Worm (Caenorhabditis elegans) whole organism, midembryonic: Measurements from ENCODE around the gene rme-1.

Experiments
- cog-1 ChIP-seq: sonication (generic microtip); optimal IDR thresholded peaks from 2 replicates; lab custom pipeline; 2016; ENCODE audit warnings: missing genetic modification characterization, missing compliant biosample characterization
- flt-1 ChIP-seq: fragments of 200-800 bp; sonication (Bioruptor generic); IDR thresholded peaks from 2 replicates; pipeline ENCODE4 v1.3.6; 2022; ENCODE audit warnings: missing genetic modification characterization, missing compliant biosample characterization
- klf-2 ChIP-seq: fragments of 200-800 bp; sonication (Bioruptor generic); conservative IDR thresholded peaks from 2 replicates; pipeline ENCODE4 v1.3.6; 2022; ENCODE audit warnings: missing genetic modification reagents, missing genetic modification characterization, missing compliant biosample characterization
- tab-1 ChIP-seq: fragments of 200-800 bp; sonication (Bioruptor generic); IDR thresholded peaks from 2 replicates; pipeline ENCODE4 v1.3.6; 2022; ENCODE audit warnings: missing genetic modification characterization, missing compliant biosample characterization
- ztf-29 ChIP-seq: fragments of 200-800 bp; sonication (Bioruptor generic); IDR thresholded peaks from 2 replicates; pipeline ENCODE4 v1.3.6; 2022; ENCODE audit warnings: missing genetic modification reagents, missing genetic modification characterization, missing compliant biosample characterization

DNA sequence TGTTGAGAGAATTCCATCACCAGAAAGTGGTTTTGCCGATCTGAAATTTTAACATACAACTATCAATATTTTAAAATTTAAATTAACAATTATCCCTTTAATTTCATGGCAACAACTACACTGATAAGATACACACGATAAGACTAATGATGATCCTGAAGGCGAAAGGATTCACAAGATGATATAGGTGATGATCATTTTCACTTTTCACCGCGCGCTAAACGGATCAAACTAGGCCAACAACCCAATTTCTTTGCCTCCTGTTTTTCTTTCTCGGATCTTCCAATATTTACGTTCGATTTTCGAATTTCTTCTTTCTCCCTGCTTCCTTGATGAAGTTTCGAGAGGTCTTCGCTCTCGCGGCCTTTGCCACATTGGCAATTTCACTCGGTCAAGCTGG lies 50.5 kb downstream of the rme-1 start, which contains the start of gene K08B12.1:
- no peak for TF ChIP-seq tab-1 (GFP tag; lab: Robert Waterston, UW)
- TF ChIP-seq ztf-29 (GFP tag; lab: Robert Waterston, UW) = no peak
- no peak for TF ChIP-seq klf-2 (GFP tag; lab: Robert Waterston, UW)
- no peak for TF ChIP-seq flt-1 (GFP tag; lab: Robert Waterston, UW)
- no peak for TF ChIP-seq cog-1 (tag; lab: Kevin White, UChicago)
